Worm (Caenorhabditis elegans) whole organism, young adult: ENCODE results near the gene F54D12.9.

ENCODE experiments used
- ama-1 ChIP-seq, 3 experiments: fragments of 150-350 bp in 1 of 3; sonication (generic microtip) in 2 of 3; optimal IDR thresholded peaks; 2 replicates each; lab custom pipeline; 2014 to 2018; ENCODE audit warnings: missing biosample characterization in 2 of 3, missing genetic modification characterization in 2 of 3, missing genetic modification reagents in 2 of 3
- bed-1 ChIP-seq: fragments of 200-800 bp; sonication (Bioruptor generic); IDR thresholded peaks from 2 replicates; pipeline ENCODE4 v1.3.6; 2022; ENCODE audit warnings: missing genetic modification reagents, missing genetic modification characterization, missing compliant biosample characterization
- ccch-3 ChIP-seq: fragments of 200-800 bp; sonication (Bioruptor generic); optimal IDR thresholded peaks from 2 replicates; lab custom pipeline; 2018; ENCODE audit warnings: mild to moderate bottlenecking, missing genetic modification characterization, missing compliant biosample characterization
- chd-7 ChIP-seq: sonication (generic microtip); optimal IDR thresholded peaks from 2 replicates; lab custom pipeline; 2016; ENCODE audit warnings: mild to moderate bottlenecking, missing genetic modification characterization, moderate library complexity, missing compliant biosample characterization
- efl-1 ChIP-seq: fragments of 150-350 bp; optimal IDR thresholded peaks from 2 replicates; lab custom pipeline; 2014; ENCODE audit warnings: missing biosample characterization, missing genetic modification reagents, missing genetic modification characterization
- madf-8 ChIP-seq: fragments of 200-800 bp; sonication (Bioruptor generic); conservative IDR thresholded peaks from 2 replicates; pipeline ENCODE4 v1.3.6; 2022; ENCODE audit warnings: missing genetic modification reagents, missing genetic modification characterization, missing compliant biosample characterization
- mcd-1 ChIP-seq: fragments of 200-800 bp; sonication (Bioruptor generic); IDR thresholded peaks from 2 replicates; pipeline ENCODE4 v1.3.6; 2022; ENCODE audit warnings: missing genetic modification reagents, missing genetic modification characterization, missing compliant biosample characterization
- nfya-1 ChIP-seq: sonication (generic microtip); optimal IDR thresholded peaks from 2 replicates; lab custom pipeline; 2017; ENCODE audit warnings: antibody characterized with exemption, missing compliant biosample characterization, missing genetic modification characterization, borderline replicate concordance; ENCODE audit not compliant: insufficient read depth
- nfyb-1 ChIP-seq: fragments of 200-800 bp; sonication (Bioruptor generic); IDR thresholded peaks from 2 replicates; pipeline ENCODE4 v1.3.6; 2022; ENCODE audit warnings: missing genetic modification reagents, missing genetic modification characterization, missing compliant biosample characterization
- nhr-90 ChIP-seq: sonication (generic microtip); optimal IDR thresholded peaks from 2 replicates; lab custom pipeline; 2016; ENCODE audit warnings: missing genotype, mild to moderate bottlenecking, missing genetic modification characterization, missing compliant biosample characterization
- pbrm-1 ChIP-seq: fragments of 200-800 bp; sonication (Bioruptor generic); IDR thresholded peaks from 2 replicates; pipeline ENCODE4 v1.3.6; 2022; ENCODE audit warnings: missing genetic modification reagents, missing genetic modification characterization, missing compliant biosample characterization
- rpc-1 ChIP-seq, 2 experiments: fragments of 150-350 bp in 1 of 2; sonication (generic microtip) in 1 of 2; optimal IDR thresholded peaks; 2 replicates each; lab custom pipeline; 2014 to 2018; ENCODE audit warnings: missing biosample characterization in 1 of 2, missing genetic modification characterization in 1 of 2, missing genetic modification reagents in 1 of 2, missing genotype in 1 of 2
- sea-2 ChIP-seq: fragments of 200-800 bp; sonication (Bioruptor generic); IDR thresholded peaks from 2 replicates; pipeline ENCODE4 v1.3.6; 2022; ENCODE audit warnings: missing genetic modification characterization, missing compliant biosample characterization
- ztf-28 ChIP-seq: fragments of 200-800 bp; sonication (Bioruptor generic); IDR thresholded peaks from 2 replicates; pipeline ENCODE4 v1.3.6; 2022; ENCODE audit warnings: missing genetic modification reagents, missing genetic modification characterization, missing compliant biosample characterization

DNA sequence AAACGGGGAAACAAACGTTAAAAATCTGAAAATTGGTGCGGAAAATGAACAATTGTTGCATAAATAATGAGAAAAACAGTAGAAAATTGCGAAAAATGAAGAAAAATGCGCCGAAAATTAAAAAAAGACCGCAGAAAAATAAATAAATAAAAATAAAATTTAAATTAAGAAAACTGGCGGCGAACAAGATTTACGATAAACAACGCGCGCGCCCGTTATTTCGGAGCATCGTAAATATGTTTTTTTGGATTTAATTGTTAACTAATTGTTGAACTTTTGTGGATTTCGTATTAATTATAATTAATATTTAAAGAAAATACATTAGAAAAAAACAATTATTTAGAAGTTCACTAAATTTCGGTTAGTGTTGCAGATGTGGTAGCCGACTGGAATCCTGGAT, 4.7 kb downstream of the F54D12.9 start:
- TF ChIP-seq ama-1 (optimal IDR thresholded peaks at IDR 0.05; lab: Kevin White, UChicago) (no peak), ama-1 (GFP tag; optimal IDR thresholded peaks at IDR 0.05; lab: Kevin White, UChicago) (no peak), ztf-28 (GFP tag; lab: Robert Waterston, UW) (no peak), nfyb-1 (no peak), sea-2 (GFP tag; lab: Robert Waterston, UW) (no peak), nhr-90 (tag; lab: Kevin White, UChicago) (no peak), mcd-1 (GFP tag; lab: Robert Waterston, UW) (no peak), bed-1 (GFP tag; lab: Robert Waterston, UW) (no peak), chd-7 (no peak), rpc-1 (optimal IDR thresholded peaks at IDR 0.05; lab: Kevin White, UChicago) (no peak), rpc-1 (tag; optimal IDR thresholded peaks at IDR 0.05; lab: Kevin White, UChicago) (no peak), pbrm-1 (GFP tag; lab: Robert Waterston, UW) (no peak), nfya-1 (no peak), ccch-3 (no peak), efl-1 (GFP tag; lab: Kevin White, UChicago) (peak; percentile 4), madf-8 (GFP tag; lab: Robert Waterston, UW) (no peak)
